ENCODE assay signal across 6 worm cellular contexts in the genomic region with DNA sequence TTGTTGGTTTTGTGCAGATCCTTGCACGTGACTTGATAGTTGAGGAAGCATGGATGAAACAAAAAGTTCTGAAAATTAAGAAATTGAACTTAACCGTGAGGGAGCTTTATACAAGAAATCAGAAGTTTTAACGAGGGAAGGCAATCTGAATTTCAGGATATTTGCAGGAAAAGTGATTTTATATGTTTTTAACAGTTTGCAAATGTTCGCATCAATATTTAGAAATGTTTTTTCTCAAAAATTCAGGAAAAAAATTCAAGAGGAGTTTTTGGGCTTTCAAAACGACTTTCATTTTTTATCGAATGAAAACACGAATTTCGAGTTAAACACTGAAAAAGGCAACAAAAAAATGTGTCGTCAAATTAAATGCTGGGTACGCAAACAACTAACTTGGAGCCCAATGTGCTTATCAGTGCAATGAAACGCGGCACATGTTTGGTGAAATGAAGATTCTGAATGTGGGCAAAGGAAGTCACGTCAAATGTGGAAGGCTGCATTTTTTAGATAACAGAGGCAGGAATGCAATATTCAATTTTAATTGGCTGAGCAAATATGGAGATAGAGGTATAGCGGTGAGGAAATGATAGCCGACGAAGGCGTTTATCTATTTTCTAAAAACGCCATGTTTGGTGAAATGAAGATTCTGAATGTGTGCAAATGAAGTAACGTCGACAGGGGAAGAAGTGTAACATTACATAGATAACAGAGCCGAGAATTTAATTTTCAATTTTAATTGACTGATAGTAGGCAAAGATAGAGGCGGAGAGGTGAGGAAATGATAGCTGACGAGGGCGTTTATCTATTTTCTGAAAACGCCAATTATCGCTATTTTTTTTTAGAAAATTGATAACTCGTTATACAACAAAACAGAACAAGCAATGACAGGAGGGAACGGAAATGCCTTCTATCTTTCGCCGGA.
A peak's percentile ranks its signal among the peaks of the same experiment; 100 is the strongest.
TF ChIP-seq lines count a peak whose summit lies in the region.

TSS of gene Y116F11B.6 (minus strand) at position 51 of the 919 bp plus-strand sequence.

TF ChIP-seq in whole organism, L1 larva, 84 proteins besides CTCF, POLR2A, EP300 and RAD21:
- peak; percentile 88 for TF ChIP-seq elt-2 (tag; optimal IDR thresholded peaks at IDR 0.05; lab: Kevin White, UChicago)
- TF ChIP-seq nhr-76 (tag; optimal IDR thresholded peaks at IDR 0.05; lab: Kevin White, UChicago) = no peak
- TF ChIP-seq efl-1 (optimal IDR thresholded peaks at IDR 0.05; lab: Kevin White, UChicago) = no peak
- TF ChIP-seq efl-1 (GFP tag; optimal IDR thresholded peaks at IDR 0.05 in 1 of 2; lab: Kevin White, UChicago) = peak in 1 of 2 experiments; percentile 46

TF ChIP-seq in whole organism, L2 larva, 48 proteins besides CTCF, POLR2A, EP300 and RAD21:
- TF ChIP-seq fos-1 (tag; optimal IDR thresholded peaks at IDR 0.05; lab: Kevin White, UChicago) (peak; percentile 1), crh-2 (tag; optimal IDR thresholded peaks at IDR 0.05; lab: Kevin White, UChicago) (peak; percentile 10), ceh-82 (tag; optimal IDR thresholded peaks at IDR 0.05; lab: Kevin White, UChicago) (no peak)

TF ChIP-seq in whole organism, L3 larva, 47 proteins besides CTCF, POLR2A, EP300 and RAD21:
- TF ChIP-seq elt-2 (tag; optimal IDR thresholded peaks at IDR 0.05; lab: Kevin White, UChicago) = peak; percentile 98
- TF ChIP-seq pha-4 (tag; optimal IDR thresholded peaks at IDR 0.05; lab: Kevin White, UChicago) = no peak

TF ChIP-seq in whole organism, L4 larva, 104 proteins besides CTCF, POLR2A, EP300 and RAD21:
- TF ChIP-seq dve-1 (tag; optimal IDR thresholded peaks at IDR 0.05; lab: Kevin White, UChicago; ENCODE audit: insufficient read depth) (peak; percentile 14), daf-16 (GFP tag; optimal IDR thresholded peaks at IDR 0.05; lab: Kevin White, UChicago) (no peak), daf-16 (tag; optimal IDR thresholded peaks at IDR 0.05; lab: Kevin White, UChicago) (peak; percentile 25), lin-1 (GFP tag; IDR thresholded peaks at IDR 0.05; lab: Robert Waterston, UW) (no peak), pqm-1 (tag; optimal IDR thresholded peaks at IDR 0.05; lab: Kevin White, UChicago) (peak; percentile 20), hlh-30 (tag; optimal IDR thresholded peaks at IDR 0.05; lab: Kevin White, UChicago; ENCODE audit: insufficient read depth) (peak; percentile 11), tra-1 (GFP tag; IDR thresholded peaks at IDR 0.05; lab: Robert Waterston, UW) (0 out of 2 replicates have a peak, but pooled peaks have one; percentile 11), mxl-3 (GFP tag; optimal IDR thresholded peaks at IDR 0.05; lab: Kevin White, UChicago) (peak; percentile 63), daf-12 (tag; optimal IDR thresholded peaks at IDR 0.05; lab: Kevin White, UChicago) (no peak), nhr-28 (tag; optimal IDR thresholded peaks at IDR 0.05; lab: Kevin White, UChicago) (peak; percentile 5), aha-1 (tag; lab: Kevin White, UChicago) (peak; percentile 41)
TF ChIP-seq in whole organism, L4 larva: peak in this region for 8.

TF ChIP-seq in whole organism, late embryonic, 69 proteins besides CTCF, POLR2A, EP300 and RAD21:
- TF ChIP-seq ref-2 (tag; optimal IDR thresholded peaks at IDR 0.05; lab: Kevin White, UChicago) = no peak
- no peak for TF ChIP-seq ztf-16 (tag; optimal IDR thresholded peaks at IDR 0.05; lab: Kevin White, UChicago)
- TF ChIP-seq elt-2 (tag; optimal IDR thresholded peaks at IDR 0.05; lab: Kevin White, UChicago) = peak; percentile 55

TF ChIP-seq in whole organism, young adult, 124 proteins besides CTCF, POLR2A, EP300 and RAD21:
- no peak for TF ChIP-seq B0019.2 (GFP tag; conservative IDR thresholded peaks at IDR 0.05; lab: Robert Waterston, UW)
- peak; percentile 53 for TF ChIP-seq nhr-80 (tag; optimal IDR thresholded peaks at IDR 0.05; lab: Kevin White, UChicago)
